Worm (Caenorhabditis elegans) whole organism, late embryonic: Measurements from ENCODE around the gene nhr-251.

ENCODE experiments used
- C08G9.2 ChIP-seq: sonication (generic microtip); optimal IDR thresholded peaks from 2 replicates; lab custom pipeline; 2016; ENCODE audit warnings: mild to moderate bottlenecking, missing genetic modification characterization, moderate library complexity, missing compliant biosample characterization
- F13H6.1 ChIP-seq: sonication (generic microtip); optimal IDR thresholded peaks from 2 replicates; lab custom pipeline; 2016; ENCODE audit warnings: missing genetic modification characterization, missing compliant biosample characterization
- K09A11.1 ChIP-seq: sonication (generic microtip); optimal IDR thresholded peaks from 2 replicates; lab custom pipeline; 2017; ENCODE audit warnings: antibody characterized with exemption, mild to moderate bottlenecking, missing genetic modification characterization, missing compliant biosample characterization; ENCODE audit not compliant: insufficient read depth
- ahr-1 ChIP-seq: sonication (generic microtip); optimal IDR thresholded peaks from 2 replicates; lab custom pipeline; 2016; ENCODE audit warnings: missing genetic modification characterization, missing compliant biosample characterization
- ama-1 ChIP-seq: fragments of 150-350 bp; optimal IDR thresholded peaks from 2 replicates; lab custom pipeline; 2014
- ceh-2 ChIP-seq: sonication (generic microtip); optimal IDR thresholded peaks from 2 replicates; lab custom pipeline; 2016; ENCODE audit warnings: missing genotype, missing genetic modification characterization, missing compliant biosample characterization
- ceh-22 ChIP-seq: sonication (generic microtip); optimal IDR thresholded peaks from 2 replicates; lab custom pipeline; 2017; ENCODE audit warnings: missing biosample characterization, missing genetic modification characterization
- ceh-30 ChIP-seq: fragments of 150-350 bp; optimal IDR thresholded peaks from 2 replicates; lab custom pipeline; 2014; ENCODE audit warnings: missing biosample characterization, missing genetic modification characterization
- ceh-31 ChIP-seq: sonication (generic microtip); optimal IDR thresholded peaks from 2 replicates; lab custom pipeline; 2016; ENCODE audit warnings: missing genetic modification characterization, missing compliant biosample characterization
- ceh-34 ChIP-seq: sonication (generic microtip); optimal IDR thresholded peaks from 2 replicates; lab custom pipeline; 2016; ENCODE audit warnings: mild to moderate bottlenecking, missing genetic modification characterization, missing compliant biosample characterization
- ceh-45 ChIP-seq: fragments of 200-800 bp; sonication (Bioruptor generic); IDR thresholded peaks from 2 replicates; pipeline ENCODE4 v1.3.6; 2022; ENCODE audit warnings: missing genetic modification reagents, missing genetic modification characterization, missing compliant biosample characterization
- ceh-48 ChIP-seq: sonication (generic microtip); optimal IDR thresholded peaks from 2 replicates; lab custom pipeline; 2016; ENCODE audit warnings: missing genetic modification characterization, inconsistent platforms, missing compliant biosample characterization
- ceh-6 ChIP-seq: fragments of 200-800 bp; sonication (Bioruptor generic); optimal IDR thresholded peaks from 2 replicates; lab custom pipeline; 2018; ENCODE audit warnings: mild to moderate bottlenecking, missing genetic modification characterization, missing compliant biosample characterization
- ceh-9 ChIP-seq: sonication (generic microtip); optimal IDR thresholded peaks from 2 replicates; lab custom pipeline; 2016; ENCODE audit warnings: mild to moderate bottlenecking, missing genetic modification characterization, inconsistent platforms, missing compliant biosample characterization
- elt-2 ChIP-seq: sonication (generic microtip); optimal IDR thresholded peaks from 2 replicates; lab custom pipeline; 2016; ENCODE audit warnings: missing genetic modification reagents, missing genetic modification characterization, missing compliant biosample characterization
- elt-4 ChIP-seq: sonication (generic microtip); optimal IDR thresholded peaks from 2 replicates; lab custom pipeline; 2016; ENCODE audit warnings: missing genetic modification characterization, missing compliant biosample characterization
- ets-4 ChIP-seq: sonication (generic microtip); optimal IDR thresholded peaks from 2 replicates; lab custom pipeline; 2016; ENCODE audit warnings: missing genetic modification characterization, missing compliant biosample characterization
- eyg-1 ChIP-seq: sonication (generic microtip); optimal IDR thresholded peaks from 2 replicates; lab custom pipeline; 2016; ENCODE audit warnings: missing genotype, missing genetic modification characterization, missing compliant biosample characterization
- fax-1 ChIP-seq: sonication (generic microtip); optimal IDR thresholded peaks from 2 replicates; lab custom pipeline; 2016; ENCODE audit warnings: missing genotype, missing genetic modification characterization, missing compliant biosample characterization
- fkh-6 ChIP-seq: sonication (generic microtip); optimal IDR thresholded peaks from 2 replicates; lab custom pipeline; 2016; ENCODE audit warnings: missing genetic modification characterization, missing compliant biosample characterization
- gmeb-2 ChIP-seq: sonication (generic microtip); optimal IDR thresholded peaks from 2 replicates; lab custom pipeline; 2016; ENCODE audit warnings: missing genetic modification characterization, inconsistent platforms, missing compliant biosample characterization
- hlh-13 ChIP-seq: fragments of 200-800 bp; sonication (Bioruptor generic); optimal IDR thresholded peaks from 2 replicates; lab custom pipeline; 2018; ENCODE audit warnings: mild to moderate bottlenecking, missing genetic modification characterization, missing compliant biosample characterization
- hlh-6 ChIP-seq: sonication (generic microtip); optimal IDR thresholded peaks from 2 replicates; lab custom pipeline; 2016; ENCODE audit warnings: missing genotype, missing genetic modification characterization, missing compliant biosample characterization
- hlh-8 ChIP-seq: sonication (generic microtip); optimal IDR thresholded peaks from 2 replicates; lab custom pipeline; 2016; ENCODE audit warnings: missing genotype, missing genetic modification characterization, missing compliant biosample characterization
- lim-6 ChIP-seq: sonication (generic microtip); optimal IDR thresholded peaks from 2 replicates; lab custom pipeline; 2016; ENCODE audit warnings: missing genetic modification characterization, missing compliant biosample characterization
- lin-11 ChIP-seq: fragments of 200-800 bp; sonication (Bioruptor generic); optimal IDR thresholded peaks from 2 replicates; lab custom pipeline; 2018; ENCODE audit warnings: mild to moderate bottlenecking, missing genetic modification characterization, missing compliant biosample characterization
- madf-2 ChIP-seq: sonication (generic microtip); optimal IDR thresholded peaks from 2 replicates; lab custom pipeline; 2017; ENCODE audit warnings: missing genetic modification characterization, missing compliant biosample characterization
- npax-4 ChIP-seq: sonication (generic microtip); optimal IDR thresholded peaks from 2 replicates; lab custom pipeline; 2016; ENCODE audit warnings: missing genetic modification characterization, missing compliant biosample characterization
- odd-2 ChIP-seq: sonication (generic microtip); optimal IDR thresholded peaks from 2 replicates; lab custom pipeline; 2017; ENCODE audit warnings: antibody characterized with exemption, mild to moderate bottlenecking, missing genetic modification characterization, missing compliant biosample characterization
- pag-3 ChIP-seq: sonication (generic microtip); optimal IDR thresholded peaks from 2 replicates; lab custom pipeline; 2016; ENCODE audit warnings: missing compliant biosample characterization, missing genetic modification characterization, borderline replicate concordance
- pat-9 ChIP-seq: fragments of 200-800 bp; sonication (Bioruptor generic); optimal IDR thresholded peaks from 2 replicates; lab custom pipeline; 2018; ENCODE audit warnings: mild to moderate bottlenecking, missing genetic modification characterization, moderate library complexity, missing compliant biosample characterization
- pax-1 ChIP-seq: fragments of 150-350 bp; optimal IDR thresholded peaks from 2 replicates; lab custom pipeline; 2014; ENCODE audit warnings: missing biosample characterization, missing genetic modification characterization
- pha-2 ChIP-seq: sonication (generic microtip); optimal IDR thresholded peaks from 2 replicates; lab custom pipeline; 2017; ENCODE audit warnings: mild to moderate bottlenecking, missing genetic modification characterization, missing compliant biosample characterization
- pha-4 ChIP-seq: fragments of 150-350 bp; optimal IDR thresholded peaks from 2 replicates; lab custom pipeline; 2018; ENCODE audit warnings: missing biosample characterization, missing genetic modification reagents, missing genetic modification characterization
- pqm-1 ChIP-seq: sonication (generic microtip); optimal IDR thresholded peaks from 2 replicates; lab custom pipeline; 2016; ENCODE audit warnings: missing genetic modification characterization, missing compliant biosample characterization
- pros-1 ChIP-seq: fragments of 150-350 bp; optimal IDR thresholded peaks from 2 replicates; lab custom pipeline; 2014; ENCODE audit warnings: missing biosample characterization, missing genetic modification reagents, missing genetic modification characterization
- ref-2 ChIP-seq: sonication (generic microtip); optimal IDR thresholded peaks from 2 replicates; lab custom pipeline; 2016; ENCODE audit warnings: missing genetic modification characterization, missing compliant biosample characterization
- rnt-1 ChIP-seq: sonication (generic microtip); optimal IDR thresholded peaks from 2 replicates; lab custom pipeline; 2016; ENCODE audit warnings: missing genetic modification characterization, missing compliant biosample characterization
- sdc-2 ChIP-seq: sonication (generic microtip); optimal IDR thresholded peaks from 2 replicates; lab custom pipeline; 2016; ENCODE audit warnings: missing genotype, missing genetic modification characterization, missing compliant biosample characterization
- sox-2 ChIP-seq: fragments of 200-800 bp; sonication (Bioruptor generic); IDR thresholded peaks from 2 replicates; pipeline ENCODE4 v1.3.6; 2022; ENCODE audit warnings: missing genetic modification reagents, missing genetic modification characterization, missing compliant biosample characterization
- sox-4 ChIP-seq: sonication (generic microtip); optimal IDR thresholded peaks from 2 replicates; lab custom pipeline; 2017; ENCODE audit warnings: mild to moderate bottlenecking, missing genetic modification characterization, inconsistent platforms, missing compliant biosample characterization
- tbx-7 ChIP-seq: sonication (generic microtip); optimal IDR thresholded peaks from 2 replicates; lab custom pipeline; 2016; ENCODE audit warnings: missing genotype, missing genetic modification characterization, missing compliant biosample characterization
- ttx-3 ChIP-seq: sonication (generic microtip); optimal IDR thresholded peaks from 2 replicates; lab custom pipeline; 2016; ENCODE audit warnings: missing genetic modification reagents, missing genetic modification characterization, missing compliant biosample characterization
- unc-42 ChIP-seq: sonication (generic microtip); optimal IDR thresholded peaks from 2 replicates; lab custom pipeline; 2016; ENCODE audit warnings: missing genotype, missing genetic modification characterization, missing compliant biosample characterization
- unc-86 ChIP-seq: sonication (generic microtip); optimal IDR thresholded peaks from 2 replicates; lab custom pipeline; 2016; ENCODE audit warnings: missing genetic modification characterization, missing compliant biosample characterization
- ztf-16 ChIP-seq: sonication (generic microtip); optimal IDR thresholded peaks from 2 replicates; lab custom pipeline; 2017; ENCODE audit warnings: missing genetic modification characterization, missing compliant biosample characterization

nhr-251 gene

ce11 chrV:592959-593358 lies 7.4 kb upstream of the nhr-251 start, which contains the start of gene ZK488.5:
ZK488.5 (plus strand) TSS chrV:593259.
- TF ChIP-seq pros-1 = no peak
- no peak for TF ChIP-seq ceh-45
- TF ChIP-seq ceh-22 = no peak
- TF ChIP-seq ttx-3 (tag; lab: Kevin White, UChicago) = no peak
- TF ChIP-seq pha-2 (tag; lab: Kevin White, UChicago) = no peak
- no peak for TF ChIP-seq ceh-9 (tag; lab: Kevin White, UChicago)
- TF ChIP-seq fax-1 (tag; lab: Kevin White, UChicago) = no peak
- no peak for TF ChIP-seq ahr-1
- TF ChIP-seq K09A11.1 = no peak
- no peak for TF ChIP-seq gmeb-2
- TF ChIP-seq, all 69 proteins: peak for 0

DNA sequence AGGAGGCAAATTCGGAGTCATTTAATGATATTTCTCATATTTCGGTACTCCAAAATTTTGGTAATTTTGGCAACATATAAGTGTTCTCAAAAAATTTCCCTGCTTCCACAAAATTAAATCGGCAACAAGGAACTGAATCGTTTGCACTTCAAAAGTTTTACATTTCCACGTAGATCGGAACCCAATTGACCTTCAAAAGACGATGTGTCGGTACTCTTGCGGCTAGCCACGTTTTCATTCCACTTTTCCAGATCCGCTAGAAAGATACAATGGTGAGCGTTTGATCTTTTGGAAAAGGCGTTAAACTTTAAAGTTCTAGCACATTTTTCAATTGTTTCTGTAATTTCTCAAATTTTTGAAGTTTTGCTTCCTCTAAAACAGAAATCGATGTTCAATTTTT lies 3.4 kb upstream of the nhr-251 start:
- TF ChIP-seq madf-2 (no peak), elt-2 (no peak), ama-1 (lab: Kevin White, UChicago) (no peak), pag-3 (tag; lab: Kevin White, UChicago) (no peak), rnt-1 (no peak), odd-2 (tag; lab: Kevin White, UChicago) (no peak), ceh-45 (no peak), npax-4 (tag; lab: Kevin White, UChicago) (no peak), lim-6 (tag; lab: Kevin White, UChicago) (no peak), lin-11 (tag; lab: Kevin White, UChicago) (no peak), ceh-9 (tag; lab: Kevin White, UChicago) (no peak), unc-86 (tag; lab: Kevin White, UChicago) (no peak), sdc-2 (tag; lab: Kevin White, UChicago) (no peak), unc-42 (tag; lab: Kevin White, UChicago) (no peak), K09A11.1 (no peak), ceh-48 (tag; lab: Kevin White, UChicago) (no peak), ceh-2 (tag; lab: Kevin White, UChicago) (no peak), sox-2 (GFP tag; lab: Robert Waterston, UW) (no peak), pha-4 (tag; lab: Kevin White, UChicago) (no peak)

ce11 chrV:597823-598222 lies 2.5 kb upstream of the nhr-251 start:
- TF ChIP-seq ref-2 = no peak
- no peak for TF ChIP-seq tbx-7
- no peak for TF ChIP-seq gmeb-2
- TF ChIP-seq ceh-6 = no peak
- TF ChIP-seq ets-4 (tag; lab: Kevin White, UChicago) = no peak
- no peak for TF ChIP-seq elt-4 (tag; lab: Kevin White, UChicago)
- TF ChIP-seq ahr-1 = no peak
- TF ChIP-seq eyg-1 (tag; lab: Kevin White, UChicago) = no peak
- TF ChIP-seq ztf-16 (tag; lab: Kevin White, UChicago) = no peak
- TF ChIP-seq elt-2 = no peak
- no peak for TF ChIP-seq F13H6.1 (tag; lab: Kevin White, UChicago)
- no peak for TF ChIP-seq fkh-6 (tag; lab: Kevin White, UChicago)
- TF ChIP-seq pat-9 = no peak
- no peak for TF ChIP-seq hlh-6
- TF ChIP-seq lim-6 (tag; lab: Kevin White, UChicago) = no peak

ce11 chrV:598626-599025 lies 1.7 kb upstream of the nhr-251 start:
- TF ChIP-seq F13H6.1 (tag; lab: Kevin White, UChicago) (no peak), hlh-8 (tag; lab: Kevin White, UChicago) (no peak), sox-4 (no peak), ama-1 (lab: Kevin White, UChicago) (no peak), ceh-31 (tag; lab: Kevin White, UChicago) (no peak), pha-2 (tag; lab: Kevin White, UChicago) (no peak), ref-2 (no peak), ceh-30 (tag; lab: Kevin White, UChicago) (no peak), ceh-45 (no peak), madf-2 (no peak), pqm-1 (tag; lab: Kevin White, UChicago) (no peak), odd-2 (tag; lab: Kevin White, UChicago) (no peak), ttx-3 (tag; lab: Kevin White, UChicago) (no peak), C08G9.2 (tag; lab: Kevin White, UChicago) (no peak), hlh-13 (GFP tag; lab: Kevin White, UChicago) (no peak), lin-11 (tag; lab: Kevin White, UChicago) (no peak), pax-1 (tag; lab: Kevin White, UChicago) (no peak), ceh-34 (tag; lab: Kevin White, UChicago) (no peak)
